Fruit fly (Drosophila melanogaster) whole organism, embryonic: ENCODE data around the gene CG33332.

ENCODE experiments used
- Abd-B ChIP-seq: fragments of 200-800 bp; sonication (Bioruptor generic); optimal IDR thresholded peaks from 2 replicates; lab custom pipeline; 2018; ENCODE audit warnings: missing biosample characterization, mild to moderate bottlenecking, missing genetic modification characterization, moderate library complexity
- B-H2 ChIP-seq: fragments of 200-800 bp; sonication (Bioruptor generic); optimal IDR thresholded peaks from 2 replicates; lab custom pipeline; 2018; ENCODE audit warnings: missing biosample characterization, mild to moderate bottlenecking, missing genetic modification characterization
- Blimp-1 ChIP-seq: fragments of 200-800 bp; sonication (Bioruptor generic); optimal IDR thresholded peaks from 3 replicates; lab custom pipeline; 2018; ENCODE audit warnings: missing biosample characterization, missing genetic modification characterization, mild to moderate bottlenecking, moderate library complexity, missing genetic modification reagents
- CG10147 ChIP-seq: fragments of 200-800 bp; sonication (Bioruptor generic); optimal IDR thresholded peaks from 2 replicates; lab custom pipeline; 2019; ENCODE audit warnings: missing biosample characterization, mild to moderate bottlenecking, missing genetic modification characterization, moderate library complexity
- CG10321 ChIP-seq: fragments of 200-800 bp; sonication (Bioruptor generic); IDR thresholded peaks from 2 replicates; pipeline ENCODE4 v1.3.6; 2022; ENCODE audit warnings: missing biosample characterization, missing genetic modification characterization
- CG10366 ChIP-seq: fragments of 200-800 bp; sonication (Bioruptor generic); IDR thresholded peaks from 2 replicates; pipeline ENCODE4 v1.3.6; 2022; ENCODE audit warnings: missing biosample characterization, missing genetic modification characterization
- CG10431 ChIP-seq: fragments of 200-800 bp; sonication (Bioruptor generic); optimal IDR thresholded peaks from 3 replicates; lab custom pipeline; 2018; ENCODE audit warnings: missing biosample characterization, mild to moderate bottlenecking, missing genetic modification characterization
- CG11085 ChIP-seq: fragments of 200-800 bp; sonication (Bioruptor generic); IDR thresholded peaks from 2 replicates; pipeline ENCODE4 v1.3.6; 2022; ENCODE audit warnings: missing biosample characterization, missing genetic modification characterization
- CG11696 ChIP-seq: fragments of 200-800 bp; sonication (Bioruptor generic); IDR thresholded peaks from 2 replicates; pipeline ENCODE4 v1.3.6; 2022; ENCODE audit warnings: missing biosample characterization, missing genetic modification characterization
- CG12236 ChIP-seq: fragments of 200-800 bp; sonication (Bioruptor generic); optimal IDR thresholded peaks from 2 replicates; lab custom pipeline; 2016; ENCODE audit warnings: missing biosample characterization, missing genetic modification characterization
- CG12299 ChIP-seq: fragments of 200-800 bp; sonication (Bioruptor generic); optimal IDR thresholded peaks from 2 replicates; lab custom pipeline; 2018; ENCODE audit warnings: missing biosample characterization, mild to moderate bottlenecking, missing genetic modification characterization
- CG13624 ChIP-seq: fragments of 200-800 bp; sonication (Bioruptor generic); optimal IDR thresholded peaks from 2 replicates; lab custom pipeline; 2016; ENCODE audit warnings: missing biosample characterization, missing genetic modification characterization
- CG14014 ChIP-seq: fragments of 200-800 bp; sonication (Bioruptor generic); IDR thresholded peaks from 2 replicates; pipeline ENCODE4 v1.3.6; 2022; ENCODE audit warnings: missing biosample characterization, missing genetic modification characterization
- CG14860 ChIP-seq: fragments of 200-800 bp; sonication (Bioruptor generic); IDR thresholded peaks from 3 replicates; pipeline ENCODE4 v1.3.6; 2022; ENCODE audit warnings: missing biosample characterization, missing genetic modification characterization; ENCODE audit not compliant: partially characterized antibody
- CG15601 ChIP-seq: fragments of 200-800 bp; sonication (Bioruptor generic); optimal IDR thresholded peaks from 3 replicates; lab custom pipeline; 2019; ENCODE audit warnings: missing biosample characterization, mild to moderate bottlenecking, missing genetic modification characterization, moderate library complexity
- CG16813 ChIP-seq: fragments of 200-800 bp; sonication (Bioruptor generic); IDR thresholded peaks from 3 replicates; pipeline ENCODE4 v1.3.6; 2022; ENCODE audit warnings: missing biosample characterization, missing genetic modification characterization; ENCODE audit not compliant: partially characterized antibody
- CG17186 ChIP-seq: fragments of 200-800 bp; sonication (Bioruptor generic); optimal IDR thresholded peaks from 3 replicates; lab custom pipeline; 2017; ENCODE audit warnings: missing biosample characterization, missing genetic modification reagents, missing genetic modification characterization
- CG17359 ChIP-seq: fragments of 200-800 bp; sonication (Bioruptor generic); optimal IDR thresholded peaks from 3 replicates; lab custom pipeline; 2018; ENCODE audit warnings: missing biosample characterization, mild to moderate bottlenecking, missing genetic modification characterization, moderate library complexity
- CG17361 ChIP-seq: fragments of 200-800 bp; sonication (Bioruptor generic); IDR thresholded peaks from 3 replicates; pipeline ENCODE4 v1.3.6; 2022; ENCODE audit warnings: missing biosample characterization, missing genetic modification characterization
- CG17802 ChIP-seq: fragments of 200-800 bp; sonication (Bioruptor generic); optimal IDR thresholded peaks from 2 replicates; lab custom pipeline; 2018; ENCODE audit warnings: missing biosample characterization, mild to moderate bottlenecking, missing genetic modification characterization, moderate library complexity
- CG17829 ChIP-seq: fragments of 200-800 bp; optimal IDR thresholded peaks from 2 replicates; lab custom pipeline; 2019; ENCODE audit warnings: missing biosample characterization, mild to moderate bottlenecking, missing genetic modification characterization, moderate library complexity
- CG18476 ChIP-seq: fragments of 200-800 bp; sonication (Bioruptor generic); optimal IDR thresholded peaks from 2 replicates; lab custom pipeline; 2016; ENCODE audit warnings: missing biosample characterization, mild to moderate bottlenecking, missing genetic modification characterization
- CG18764 ChIP-seq: fragments of 200-800 bp; sonication (Bioruptor generic); optimal IDR thresholded peaks from 3 replicates; lab custom pipeline; 2016; ENCODE audit warnings: missing biosample characterization, missing genetic modification characterization
- CG3995 ChIP-seq: fragments of 200-800 bp; sonication (Bioruptor generic); optimal IDR thresholded peaks from 3 replicates; lab custom pipeline; 2016; ENCODE audit warnings: missing biosample characterization, missing genetic modification characterization
- CG6175 ChIP-seq: fragments of 200-800 bp; sonication (Bioruptor generic); IDR thresholded peaks from 3 replicates; pipeline ENCODE4 v1.3.6; 2022; ENCODE audit warnings: missing biosample characterization, missing genetic modification characterization
- CG7786 ChIP-seq: fragments of 200-800 bp; sonication (Bioruptor generic); optimal IDR thresholded peaks from 2 replicates; lab custom pipeline; 2016; ENCODE audit warnings: missing biosample characterization, missing genetic modification characterization
- CG7963 ChIP-seq: fragments of 200-800 bp; sonication (Bioruptor generic); IDR thresholded peaks from 3 replicates; pipeline ENCODE4 v1.3.6; 2022; ENCODE audit warnings: missing biosample characterization, missing genetic modification characterization; ENCODE audit not compliant: partially characterized antibody
- Chrac-16 ChIP-seq: fragments of 200-800 bp; sonication (Bioruptor generic); optimal IDR thresholded peaks from 3 replicates; lab custom pipeline; 2016; ENCODE audit warnings: missing biosample characterization, missing genetic modification characterization
- Deaf1 ChIP-seq: fragments of 200-800 bp; optimal IDR thresholded peaks from 3 replicates; lab custom pipeline; 2019; ENCODE audit warnings: missing biosample characterization, mild to moderate bottlenecking, missing genetic modification characterization, moderate library complexity
- Ets65A ChIP-seq: fragments of 200-800 bp; sonication (Bioruptor generic); peaks from one replicate; lab custom pipeline; 2016; ENCODE audit warnings: missing biosample characterization, missing genetic modification characterization
- Lhr ChIP-seq: fragments of 200-800 bp; sonication (Bioruptor generic); optimal IDR thresholded peaks from 3 replicates; lab custom pipeline; 2017; ENCODE audit warnings: mild to moderate bottlenecking, missing biosample characterization, missing genetic modification reagents, missing genetic modification characterization
- Nf-YB ChIP-seq: fragments of 200-800 bp; sonication (Bioruptor generic); optimal IDR thresholded peaks from 3 replicates; lab custom pipeline; 2019; ENCODE audit warnings: missing biosample characterization, mild to moderate bottlenecking, missing genetic modification characterization, moderate library complexity
- Optix ChIP-seq: fragments of 200-800 bp; sonication (Bioruptor generic); IDR thresholded peaks from 3 replicates; pipeline ENCODE4 v1.3.6; 2022; ENCODE audit warnings: missing biosample characterization, missing genetic modification characterization
- Scr ChIP-seq: fragments of 200-800 bp; sonication (Bioruptor generic); IDR thresholded peaks from 2 replicates; pipeline ENCODE4 v1.3.6; 2022; ENCODE audit warnings: missing biosample characterization, missing genetic modification characterization; ENCODE audit not compliant: partially characterized antibody
- Side ChIP-seq: fragments of 200-800 bp; sonication (Bioruptor generic); optimal IDR thresholded peaks from 2 replicates; lab custom pipeline; 2016; ENCODE audit warnings: missing biosample characterization, missing genetic modification characterization
- TFAM ChIP-seq: fragments of 200-800 bp; sonication (Bioruptor generic); optimal IDR thresholded peaks from 2 replicates; lab custom pipeline; 2017; ENCODE audit warnings: missing biosample characterization, missing genetic modification characterization, inconsistent platforms
- crol ChIP-seq: fragments of 200-800 bp; sonication (Bioruptor generic); IDR thresholded peaks from 2 replicates; pipeline ENCODE4 v1.3.6; 2022; ENCODE audit warnings: missing biosample characterization, missing genetic modification characterization
- danr ChIP-seq: fragments of 200-800 bp; sonication (Bioruptor generic); IDR thresholded peaks from 2 replicates; pipeline ENCODE4 v1.3.6; 2022; ENCODE audit warnings: missing biosample characterization, missing genetic modification characterization
- dm ChIP-seq: fragments of 200-800 bp; sonication (Bioruptor generic); optimal IDR thresholded peaks from 3 replicates; lab custom pipeline; 2016; ENCODE audit warnings: missing biosample characterization, missing genetic modification characterization
- dpn ChIP-seq, 2 experiments: fragments of 200-800 bp; sonication (Bioruptor generic); optimal IDR thresholded peaks; 3 replicates each; lab custom pipeline; 2016; ENCODE audit warnings: missing biosample characterization in 2 of 2, missing genetic modification characterization in 2 of 2
- fd64A ChIP-seq: fragments of 200-800 bp; sonication (Bioruptor generic); optimal IDR thresholded peaks from 3 replicates; lab custom pipeline; 2018; ENCODE audit warnings: missing biosample characterization, mild to moderate bottlenecking, missing genetic modification characterization
- gce ChIP-seq: fragments of 200-800 bp; sonication (Bioruptor generic); IDR thresholded peaks from 3 replicates; pipeline ENCODE4 v1.3.6; 2022; ENCODE audit warnings: missing biosample characterization, missing genetic modification characterization
- h ChIP-seq: fragments of >200 bp; optimal IDR thresholded peaks from 2 replicates; lab custom pipeline; 2017
- hkb ChIP-seq, 2 experiments: fragments of 200-800 bp in 1 of 2; fragments of >200 bp in 1 of 2; sonication (Bioruptor generic) in 1 of 2; IDR thresholded peaks in 1 of 2; optimal IDR thresholded peaks in 1 of 2; 2 replicates each; pipeline versions ENCODE4 v1.3.6 to Lab custom; 2017 to 2022; ENCODE audit warnings: missing biosample characterization in 1 of 2, missing genetic modification characterization in 1 of 2
- hth ChIP-seq: fragments of >200 bp; optimal IDR thresholded peaks from 2 replicates; lab custom pipeline; 2017; ENCODE audit warnings: inconsistent platforms
- pita ChIP-seq: fragments of 200-800 bp; sonication (Bioruptor generic); optimal IDR thresholded peaks from 2 replicates; lab custom pipeline; 2017; ENCODE audit warnings: missing biosample characterization, mild to moderate bottlenecking, missing genetic modification characterization
- ro ChIP-seq: fragments of 200-800 bp; sonication (Bioruptor generic); IDR thresholded peaks from 2 replicates; pipeline ENCODE4 v1.3.6; 2022; ENCODE audit warnings: missing biosample characterization, missing genetic modification characterization
- sens ChIP-seq: fragments of 200-800 bp; sonication (Bioruptor generic); peaks from one replicate; lab custom pipeline; 2016; ENCODE audit warnings: missing biosample characterization, missing genetic modification characterization
- slp2 ChIP-seq: fragments of 200-800 bp; sonication (Bioruptor generic); optimal IDR thresholded peaks from 2 replicates; lab custom pipeline; 2016; ENCODE audit warnings: missing biosample characterization, missing genetic modification characterization
- sug ChIP-seq: fragments of 200-800 bp; optimal IDR thresholded peaks from 2 replicates; lab custom pipeline; 2019; ENCODE audit warnings: missing biosample characterization, mild to moderate bottlenecking, missing genetic modification characterization, moderate library complexity
- vvl ChIP-seq: fragments of 200-800 bp; sonication (Bioruptor generic); IDR thresholded peaks from 2 replicates; pipeline ENCODE4 v1.3.6; 2022; ENCODE audit warnings: missing biosample characterization, missing genetic modification characterization

The CG33332 gene

DNA sequence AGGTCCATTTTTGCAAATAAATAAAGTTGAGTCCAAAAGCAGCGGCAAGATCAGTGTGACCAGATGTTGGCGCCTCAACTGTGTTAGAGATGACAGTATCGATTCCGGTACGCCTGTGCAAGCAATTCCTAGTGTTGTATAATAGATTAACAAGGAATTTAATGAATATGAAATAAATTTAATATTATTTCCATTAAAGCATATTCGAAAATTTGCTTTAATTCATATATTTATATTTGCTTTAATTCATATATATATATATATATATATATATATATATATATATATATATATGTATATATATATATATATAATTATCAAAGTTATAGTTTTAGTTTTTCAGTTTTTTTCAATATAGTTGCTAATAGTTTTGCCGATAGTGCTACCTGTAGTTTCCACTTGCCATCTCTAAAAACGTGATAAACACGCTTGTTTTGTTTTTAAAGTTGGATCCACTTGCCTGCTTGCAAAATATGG is 12.1 kb downstream of the CG33332 start, which contains the start of the genes Nup93-2 and CG3817 (continued):
- TF ChIP-seq CG10147 (GFP tag; lab: Kevin White, UChicago), result no peak
- TF ChIP-seq CG15601 (tag; lab: Kevin White, UChicago), result peak; percentile 7
- TF ChIP-seq gce, result no peak
- TF ChIP-seq dm (GFP tag; lab: Kevin White, UChicago), result peak; percentile 46
- peak; percentile 84 for TF ChIP-seq sug (tag; lab: Kevin White, UChicago)
- peak; percentile 56 for TF ChIP-seq CG10366 (GFP tag; lab: Robert Waterston, UW)
- peak; percentile 21 for TF ChIP-seq Blimp-1 (GFP tag; lab: Kevin White, UChicago)
- TF ChIP-seq CG14860 (GFP tag; lab: Robert Waterston, UW), result peak; percentile 70
- no peak for TF ChIP-seq Optix (GFP tag; lab: Robert Waterston, UW)
- no peak for TF ChIP-seq hkb (optimal IDR thresholded peaks at IDR 0.05; lab: Kevin White, UChicago)
- peak; percentile 49; the same call in 1 of the 2 replicates for TF ChIP-seq hkb (GFP tag; IDR thresholded peaks at IDR 0.05; lab: Robert Waterston, UW)
- 0 out of 3 replicates have a peak, but pooled peaks have one; percentile 33 for TF ChIP-seq CG6175 (GFP tag; lab: Robert Waterston, UW)
- TF ChIP-seq B-H2, result peak; percentile 71
- TF ChIP-seq CG18764 (GFP tag; lab: Kevin White, UChicago), result peak; percentile 7
- TF ChIP-seq vvl (GFP tag; lab: Robert Waterston, UW), result peak; percentile 70
- TF ChIP-seq Deaf1 (tag; lab: Kevin White, UChicago), result peak; percentile 13
- TF ChIP-seq Abd-B, result peak; percentile 92
- no peak for TF ChIP-seq CG10321 (GFP tag; lab: Robert Waterston, UW)
- TF ChIP-seq CG17829 (tag; lab: Kevin White, UChicago), result peak; percentile 80
- TF ChIP-seq TFAM (GFP tag; lab: Kevin White, UChicago), result no peak
- TF ChIP-seq CG16813, result peak; percentile 75
- peak; percentile 7; the same call in 1 of the 2 replicates for TF ChIP-seq danr
- TF ChIP-seq crol (GFP tag; lab: Robert Waterston, UW), result no peak
- peak; percentile 47 for TF ChIP-seq CG12299 (tag; lab: Kevin White, UChicago)
- no peak for TF ChIP-seq CG3995 (GFP tag; lab: Kevin White, UChicago)
- peak; percentile 50 for TF ChIP-seq CG13624 (GFP tag; lab: Kevin White, UChicago)
- TF ChIP-seq Nf-YB, result peak; percentile 30
- TF ChIP-seq CG17186, result peak; percentile 1
- 0 out of 2 replicates have a peak, but pooled peaks have one; percentile 16 for TF ChIP-seq CG14014
- TF ChIP-seq pita (GFP tag; lab: Kevin White, UChicago), result no peak
- peak; percentile 81 for TF ChIP-seq Scr
- TF ChIP-seq CG10431 (GFP tag; lab: Kevin White, UChicago), result no peak
- no peak for TF ChIP-seq CG12236 (GFP tag; lab: Kevin White, UChicago)
- peak; percentile 16 for TF ChIP-seq Chrac-16 (GFP tag; lab: Kevin White, UChicago)
- no peak for TF ChIP-seq hth (lab: Kevin White, UChicago)
- TF ChIP-seq ro (GFP tag; lab: Robert Waterston, UW), result no peak
- no peak for TF ChIP-seq CG17802 (tag; lab: Kevin White, UChicago)
- no peak for TF ChIP-seq Side (GFP tag; lab: Kevin White, UChicago)
- TF ChIP-seq CG11085, result no peak
- TF ChIP-seq CG17359 (tag; lab: Kevin White, UChicago), result peak; percentile 33
- TF ChIP-seq dpn (GFP tag; optimal IDR thresholded peaks at IDR 0.05; lab: Kevin White, UChicago), result peak; percentile 47 to 68
- TF ChIP-seq CG11696 (GFP tag; lab: Robert Waterston, UW), result 0 out of 2 replicates have a peak, but pooled peaks have one; percentile 11
- no peak for TF ChIP-seq CG7786 (GFP tag; lab: Kevin White, UChicago)
- TF ChIP-seq slp2, result no peak
- TF ChIP-seq fd64A, result no peak
- no peak for TF ChIP-seq Lhr
- TF ChIP-seq CG17361 (GFP tag; lab: Robert Waterston, UW), result peak; percentile 89
- TF ChIP-seq CG7963 (GFP tag; lab: Robert Waterston, UW), result 0 out of 3 replicates have a peak, but pooled peaks have one; percentile 45
- TF ChIP-seq h (lab: Kevin White, UChicago), result no peak
- TF ChIP-seq Ets65A, result peak; percentile 97
- TF ChIP-seq CG18476 (GFP tag; lab: Kevin White, UChicago), result no peak
- TF ChIP-seq sens (GFP tag; lab: Kevin White, UChicago), result peak; percentile 89
